Fruit fly (Drosophila melanogaster) whole organism, wandering third instar larva: ENCODE measurements around the gene Sap47.

ENCODE experiments used
- Dfd ChIP-seq: fragments of >200 bp; optimal IDR thresholded peaks from 2 replicates; lab custom pipeline; 2017; ENCODE audit warnings: missing biosample characterization, missing genetic modification characterization
- HLH106 ChIP-seq: fragments of 200-800 bp; optimal IDR thresholded peaks from 3 replicates; lab custom pipeline; 2019; ENCODE audit warnings: missing biosample characterization, mild to moderate bottlenecking, missing genetic modification characterization, moderate library complexity
- Hr83 ChIP-seq: fragments of 200-300 bp; sonication (Bioruptor generic); optimal IDR thresholded peaks from 2 replicates; lab custom pipeline; 2016; ENCODE audit warnings: missing biosample characterization, mild to moderate bottlenecking, missing genetic modification characterization, moderate library complexity; ENCODE audit not compliant: poor library complexity, severe bottlenecking
- N ChIP-seq: fragments of >200 bp; optimal IDR thresholded peaks from 2 replicates; lab custom pipeline; 2018; ENCODE audit warnings: missing biosample characterization, missing external identifiers, missing genetic modification characterization
- OdsH ChIP-seq: fragments of 200-800 bp; sonication (Bioruptor generic); optimal IDR thresholded peaks from 2 replicates; lab custom pipeline; 2016; ENCODE audit warnings: missing biosample characterization, mild to moderate bottlenecking, missing genetic modification characterization
- Vsx2 ChIP-seq: fragments of 200-300, 225-300 bp; sonication (Bioruptor generic); optimal IDR thresholded peaks from 2 replicates; lab custom pipeline; 2018; ENCODE audit warnings: missing biosample characterization, missing genetic modification characterization; ENCODE audit not compliant: partially characterized antibody
- dl ChIP-seq, 2 experiments: fragments of 175-275, 200-275 bp in 1 of 2; fragments of 200-275 bp in 1 of 2; sonication (Bioruptor generic); optimal IDR thresholded peaks; lab custom pipeline; 2018; ENCODE audit warnings: mild to moderate bottlenecking in 2 of 2, missing biosample characterization in 2 of 2, missing genetic modification characterization in 2 of 2, moderate library complexity in 2 of 2; ENCODE audit not compliant: partially characterized antibody in 2 of 2, insufficient read depth in 1 of 2
- foxo ChIP-seq, 2 experiments: fragments of 200-800 bp; sonication (Bioruptor generic); optimal IDR thresholded peaks; 2 replicates in 1 of 2; 3 replicates in 1 of 2; lab custom pipeline; 2016 to 2017; ENCODE audit warnings: missing biosample characterization in 2 of 2, missing genetic modification characterization in 2 of 2
- h ChIP-seq: fragments of 200-800 bp; sonication (Bioruptor generic); optimal IDR thresholded peaks from 3 replicates; lab custom pipeline; 2016; ENCODE audit warnings: missing biosample characterization, mild to moderate bottlenecking, missing genetic modification characterization
- pan ChIP-seq: fragments of >200 bp; optimal IDR thresholded peaks from 2 replicates; lab custom pipeline; 2017
- sage ChIP-seq: fragments of 200-800 bp; sonication (Bioruptor generic); optimal IDR thresholded peaks from 2 replicates; lab custom pipeline; 2016; ENCODE audit warnings: missing biosample characterization, mild to moderate bottlenecking, missing genetic modification characterization

- TF ChIP-seq foxo (GFP tag; optimal IDR thresholded peaks at IDR 0.05; lab: Kevin White, UChicago) (no peak), pan (lab: Kevin White, UChicago) (no peak), h (GFP tag; lab: Kevin White, UChicago) (no peak), dl (GFP tag; optimal IDR thresholded peaks at IDR 0.05; lab: Kevin White, UChicago; ENCODE audit: insufficient read depth in 1 of 2, partially characterized antibody in 2 of 2) (no peak), Dfd (GFP tag; lab: Kevin White, UChicago) (no peak), sage (no peak), N (GFP tag; lab: Kevin White, UChicago) (no peak), Hr83 (GFP tag; lab: Kevin White, UChicago) (no peak), Vsx2 (GFP tag; lab: Kevin White, UChicago) (no peak), OdsH (GFP tag; lab: Kevin White, UChicago) (no peak), HLH106 (tag; lab: Kevin White, UChicago) (no peak)
Measured at dm6 chr3R:15917907-15918306, 17.0 kb upstream of the Sap47 start, which contains the start of gene CG45105.
